Worm (Caenorhabditis elegans) whole organism, young adult: ENCODE results near the gene F21D5.3.

Source experiments
- C06A6.2 ChIP-seq: fragments of 200-800 bp; sonication (Bioruptor generic); conservative IDR thresholded peaks from 2 replicates; pipeline ENCODE4 v1.3.6; 2022; ENCODE audit warnings: missing genetic modification characterization, missing compliant biosample characterization
- C17E4.6 ChIP-seq: fragments of 200-800 bp; sonication (Bioruptor generic); IDR thresholded peaks from 2 replicates; pipeline ENCODE4 v1.3.6; 2022; ENCODE audit warnings: missing genetic modification reagents, missing genetic modification characterization, missing compliant biosample characterization
- F10E7.11 ChIP-seq: sonication (generic microtip); optimal IDR thresholded peaks from 2 replicates; lab custom pipeline; 2017; ENCODE audit warnings: mild to moderate bottlenecking, missing genetic modification characterization, moderate library complexity, missing compliant biosample characterization
- F22D6.2 ChIP-seq: sonication (generic microtip); optimal IDR thresholded peaks from 2 replicates; lab custom pipeline; 2016; ENCODE audit warnings: mild to moderate bottlenecking, missing genetic modification characterization, missing compliant biosample characterization
- F37B4.10 ChIP-seq: fragments of 200-800 bp; sonication (Bioruptor generic); IDR thresholded peaks from 2 replicates; pipeline ENCODE4 v1.3.6; 2022; ENCODE audit warnings: missing genetic modification characterization, missing compliant biosample characterization
- F49E8.2 ChIP-seq: sonication (generic microtip); optimal IDR thresholded peaks from 3 replicates; lab custom pipeline; 2017; ENCODE audit warnings: missing genetic modification characterization, mild to moderate bottlenecking, missing compliant biosample characterization, antibody characterized with exemption, moderate library complexity; ENCODE audit not compliant: insufficient read depth
- F57C9.4 ChIP-seq: sonication (generic microtip); optimal IDR thresholded peaks from 2 replicates; lab custom pipeline; 2017; ENCODE audit warnings: mild to moderate bottlenecking, missing genetic modification characterization, missing compliant biosample characterization
- T07F8.4 ChIP-seq: sonication (generic microtip); optimal IDR thresholded peaks from 2 replicates; lab custom pipeline; 2016; ENCODE audit warnings: mild to moderate bottlenecking, missing genetic modification characterization, moderate library complexity, missing compliant biosample characterization
- T26A5.8 ChIP-seq: sonication (generic microtip); optimal IDR thresholded peaks from 2 replicates; lab custom pipeline; 2016; ENCODE audit warnings: missing genetic modification characterization, missing compliant biosample characterization
- Y53G8AR.9 ChIP-seq: fragments of 200-800 bp; sonication (Bioruptor generic); conservative IDR thresholded peaks from 2 replicates; pipeline ENCODE4 v1.3.6; 2022; ENCODE audit warnings: missing genetic modification reagents, missing genetic modification characterization, missing compliant biosample characterization
- Y79H2A.3 ChIP-seq: fragments of 200-800 bp; sonication (Bioruptor generic); conservative IDR thresholded peaks from 2 replicates; pipeline ENCODE4 v1.3.6; 2022; ENCODE audit warnings: missing genetic modification reagents, missing genetic modification characterization, missing compliant biosample characterization
- Y95B8A.8 ChIP-seq: fragments of 200-800 bp; sonication (Bioruptor generic); IDR thresholded peaks from 2 replicates; pipeline ENCODE4 v1.3.6; 2022; ENCODE audit warnings: missing genetic modification reagents, missing genetic modification characterization, missing compliant biosample characterization
- ZK185.1 ChIP-seq: sonication (generic microtip); optimal IDR thresholded peaks from 2 replicates; lab custom pipeline; 2016; ENCODE audit warnings: mild to moderate bottlenecking, missing genetic modification characterization, missing compliant biosample characterization; ENCODE audit not compliant: poor library complexity, severe bottlenecking
- ama-1 ChIP-seq, 3 experiments: fragments of 150-350 bp in 1 of 3; sonication (generic microtip) in 2 of 3; optimal IDR thresholded peaks; 2 replicates each; lab custom pipeline; 2014 to 2018; ENCODE audit warnings: missing biosample characterization in 2 of 3, missing genetic modification characterization in 2 of 3, missing genetic modification reagents in 2 of 3
- aptf-3 ChIP-seq: fragments of 200-800 bp; sonication (Bioruptor generic); IDR thresholded peaks from 2 replicates; pipeline ENCODE4 v1.3.6; 2022; ENCODE audit warnings: missing genetic modification characterization, missing compliant biosample characterization
- atf-7 ChIP-seq: sonication (generic microtip); optimal IDR thresholded peaks from 2 replicates; lab custom pipeline; 2017; ENCODE audit warnings: mild to moderate bottlenecking, missing genetic modification characterization, missing compliant biosample characterization
- attf-5 ChIP-seq: fragments of 200-800 bp; sonication (Bioruptor generic); optimal IDR thresholded peaks from 2 replicates; lab custom pipeline; 2018; ENCODE audit warnings: mild to moderate bottlenecking, missing genetic modification characterization, missing compliant biosample characterization
- bed-2 ChIP-seq: fragments of 200-800 bp; sonication (Bioruptor generic); IDR thresholded peaks from 2 replicates; pipeline ENCODE4 v1.3.6; 2022; ENCODE audit warnings: missing genetic modification reagents, missing genetic modification characterization, missing compliant biosample characterization
- ceh-40 ChIP-seq: fragments of 200-800 bp; sonication (Bioruptor generic); IDR thresholded peaks from 2 replicates; pipeline ENCODE4 v1.3.6; 2022; ENCODE audit warnings: missing genetic modification characterization, missing compliant biosample characterization
- chd-7 ChIP-seq: sonication (generic microtip); optimal IDR thresholded peaks from 2 replicates; lab custom pipeline; 2016; ENCODE audit warnings: mild to moderate bottlenecking, missing genetic modification characterization, moderate library complexity, missing compliant biosample characterization
- dpl-1 ChIP-seq: fragments of 150-350 bp; optimal IDR thresholded peaks from 2 replicates; lab custom pipeline; 2014; ENCODE audit warnings: missing biosample characterization, missing genetic modification reagents, missing genetic modification characterization
- egl-18 ChIP-seq: fragments of 200-800 bp; sonication (Bioruptor generic); IDR thresholded peaks from 2 replicates; pipeline ENCODE4 v1.3.6; 2022; ENCODE audit warnings: missing genetic modification reagents, missing genetic modification characterization, missing compliant biosample characterization
- egl-44 ChIP-seq: fragments of 200-800 bp; sonication (Bioruptor generic); IDR thresholded peaks from 2 replicates; pipeline ENCODE4 v1.3.6; 2022; ENCODE audit warnings: missing genetic modification reagents, missing genetic modification characterization, missing compliant biosample characterization
- fkh-3 ChIP-seq: sonication (generic microtip); optimal IDR thresholded peaks from 2 replicates; lab custom pipeline; 2016; ENCODE audit warnings: mild to moderate bottlenecking, missing genetic modification characterization, missing compliant biosample characterization
- him-1 ChIP-seq: sonication (generic microtip); optimal IDR thresholded peaks from 2 replicates; lab custom pipeline; 2016; ENCODE audit warnings: missing genotype, missing genetic modification reagents, missing genetic modification characterization, missing compliant biosample characterization
- hlh-12 ChIP-seq: sonication (generic microtip); optimal IDR thresholded peaks from 2 replicates; lab custom pipeline; 2016; ENCODE audit warnings: missing genetic modification characterization, missing compliant biosample characterization
- hsf-1 ChIP-seq: fragments of 200-800 bp; sonication (Bioruptor generic); IDR thresholded peaks from 2 replicates; pipeline ENCODE4 v1.3.6; 2022; ENCODE audit warnings: missing genetic modification reagents, missing genetic modification characterization, missing compliant biosample characterization
- let-526 ChIP-seq: fragments of 200-800 bp; sonication (Bioruptor generic); IDR thresholded peaks from 2 replicates; pipeline ENCODE4 v1.3.6; 2022; ENCODE audit warnings: missing genetic modification reagents, missing genetic modification characterization, missing compliant biosample characterization
- lin-40 ChIP-seq: sonication (generic microtip); optimal IDR thresholded peaks from 2 replicates; lab custom pipeline; 2016; ENCODE audit warnings: missing genetic modification characterization, mild to moderate bottlenecking, missing compliant biosample characterization, missing genotype, missing genetic modification reagents
- lin-54 ChIP-seq: fragments of 200-800 bp; sonication (Bioruptor generic); optimal IDR thresholded peaks from 2 replicates; lab custom pipeline; 2018; ENCODE audit warnings: mild to moderate bottlenecking, missing genetic modification characterization, missing compliant biosample characterization
- lsy-27 ChIP-seq: sonication (generic microtip); optimal IDR thresholded peaks from 2 replicates; lab custom pipeline; 2017; ENCODE audit warnings: missing genetic modification characterization, mild to moderate bottlenecking, missing compliant biosample characterization, antibody characterized with exemption, missing genotype, borderline replicate concordance; ENCODE audit not compliant: insufficient read depth
- madf-3 ChIP-seq: fragments of 200-800 bp; sonication (Bioruptor generic); IDR thresholded peaks from 2 replicates; pipeline ENCODE4 v1.3.6; 2022; ENCODE audit warnings: missing genetic modification reagents, missing genetic modification characterization, missing compliant biosample characterization
- nhr-120 ChIP-seq: fragments of 200-800 bp; sonication (Bioruptor generic); IDR thresholded peaks from 2 replicates; pipeline ENCODE4 v1.3.6; 2022; ENCODE audit warnings: missing genetic modification characterization, missing compliant biosample characterization
- nhr-179 ChIP-seq: sonication (generic microtip); optimal IDR thresholded peaks from 2 replicates; lab custom pipeline; 2016; ENCODE audit warnings: mild to moderate bottlenecking, missing genetic modification characterization, missing compliant biosample characterization
- pbrm-1 ChIP-seq: fragments of 200-800 bp; sonication (Bioruptor generic); IDR thresholded peaks from 2 replicates; pipeline ENCODE4 v1.3.6; 2022; ENCODE audit warnings: missing genetic modification reagents, missing genetic modification characterization, missing compliant biosample characterization
- rcor-1 ChIP-seq: fragments of 200-800 bp; sonication (Bioruptor generic); IDR thresholded peaks from 2 replicates; pipeline ENCODE4 v1.3.6; 2022; ENCODE audit warnings: missing genetic modification reagents, missing genetic modification characterization, missing compliant biosample characterization
- rec-8 ChIP-seq, 2 experiments: sonication (generic microtip); optimal IDR thresholded peaks; 2 replicates each; lab custom pipeline; 2016; ENCODE audit warnings: mild to moderate bottlenecking in 2 of 2, missing genetic modification characterization in 2 of 2, missing genetic modification reagents in 2 of 2, missing genotype in 2 of 2, missing biosample characterization in 1 of 2, missing compliant biosample characterization in 1 of 2, moderate library complexity in 1 of 2
- repo-1 ChIP-seq: sonication (generic microtip); optimal IDR thresholded peaks from 2 replicates; lab custom pipeline; 2017; ENCODE audit warnings: mild to moderate bottlenecking, missing genetic modification characterization, missing compliant biosample characterization
- sdz-38 ChIP-seq: sonication (generic microtip); optimal IDR thresholded peaks from 2 replicates; lab custom pipeline; 2016; ENCODE audit warnings: missing genotype, missing genetic modification characterization, missing compliant biosample characterization
- snpc-3.4 ChIP-seq: sonication (generic microtip); optimal IDR thresholded peaks from 2 replicates; lab custom pipeline; 2017; ENCODE audit warnings: missing genetic modification characterization, mild to moderate bottlenecking, missing compliant biosample characterization, antibody characterized with exemption, moderate library complexity, missing genotype, missing genetic modification reagents
- sptf-2 ChIP-seq: fragments of 200-800 bp; sonication (Bioruptor generic); optimal IDR thresholded peaks from 2 replicates; lab custom pipeline; 2018; ENCODE audit warnings: mild to moderate bottlenecking, missing genetic modification characterization, missing compliant biosample characterization
- tbx-9 ChIP-seq: sonication (generic microtip); optimal IDR thresholded peaks from 2 replicates; lab custom pipeline; 2016; ENCODE audit warnings: borderline replicate concordance, missing genetic modification characterization, inconsistent platforms, missing compliant biosample characterization
- tlf-1 ChIP-seq: fragments of 200-800 bp; sonication (Bioruptor generic); optimal IDR thresholded peaks from 2 replicates; lab custom pipeline; 2018; ENCODE audit warnings: mild to moderate bottlenecking, missing genetic modification characterization, missing compliant biosample characterization
- unc-62 ChIP-seq: fragments of 150-350 bp; optimal IDR thresholded peaks from 2 replicates; lab custom pipeline; 2014; ENCODE audit warnings: missing biosample characterization, missing genetic modification reagents, missing genetic modification characterization
- zim-3 ChIP-seq: sonication (generic microtip); optimal IDR thresholded peaks from 2 replicates; lab custom pipeline; 2017; ENCODE audit warnings: mild to moderate bottlenecking, missing genetic modification characterization, moderate library complexity, missing compliant biosample characterization
- ztf-6 ChIP-seq: fragments of 200-800 bp; sonication (Bioruptor generic); IDR thresholded peaks from 2 replicates; pipeline ENCODE4 v1.3.6; 2022; ENCODE audit warnings: missing genetic modification reagents, missing genetic modification characterization, missing compliant biosample characterization

F21D5.3 gene

ce11 chrIV:8686966-8687365, 43.6 kb upstream of the F21D5.3 start:
- TF ChIP-seq Y95B8A.8 (0 out of 2 replicates have a peak, but pooled peaks have one; percentile 11), rcor-1 (GFP tag; lab: Robert Waterston, UW) (no peak)

- TF ChIP-seq aptf-3 (GFP tag; lab: Robert Waterston, UW) (no peak), attf-5 (GFP tag; lab: Kevin White, UChicago) (peak; percentile 79), T26A5.8 (tag; lab: Kevin White, UChicago) (no peak), ceh-40 (GFP tag; lab: Robert Waterston, UW) (no peak), F10E7.11 (tag; lab: Kevin White, UChicago) (no peak), ZK185.1 (tag; lab: Kevin White, UChicago) (peak; percentile 76), ama-1 (optimal IDR thresholded peaks at IDR 0.05; lab: Kevin White, UChicago) (no peak), ama-1 (GFP tag; optimal IDR thresholded peaks at IDR 0.05; lab: Kevin White, UChicago) (no peak), hlh-12 (tag; lab: Kevin White, UChicago) (no peak), him-1 (tag; lab: Kevin White, UChicago) (no peak), egl-44 (GFP tag; lab: Robert Waterston, UW) (no peak), ztf-6 (GFP tag; lab: Robert Waterston, UW) (no peak), F37B4.10 (GFP tag; lab: Robert Waterston, UW) (no peak), chd-7 (tag; lab: Kevin White, UChicago) (peak; percentile 11), egl-18 (GFP tag; lab: Robert Waterston, UW) (no peak), Y53G8AR.9 (GFP tag; lab: Robert Waterston, UW) (peak; percentile 89; the same call in 1 of the 2 replicates), C06A6.2 (GFP tag; lab: Robert Waterston, UW) (0 out of 2 replicates have a peak, but pooled peaks have one; percentile 34), bed-2 (GFP tag; lab: Robert Waterston, UW) (no peak), rec-8 (tag; optimal IDR thresholded peaks at IDR 0.05; lab: Kevin White, UChicago) (no peak), lsy-27 (tag; lab: Kevin White, UChicago) (no peak), sptf-2 (GFP tag; lab: Kevin White, UChicago) (no peak), Y95B8A.8 (no peak), fkh-3 (tag; lab: Kevin White, UChicago) (no peak), madf-3 (0 out of 2 replicates have a peak, but pooled peaks have one; percentile 31), zim-3 (no peak), hsf-1 (GFP tag; lab: Robert Waterston, UW) (peak; percentile 32; the same call in 1 of the 2 replicates), T07F8.4 (tag; lab: Kevin White, UChicago) (no peak), tbx-9 (tag; lab: Kevin White, UChicago) (no peak), Y79H2A.3 (GFP tag; lab: Robert Waterston, UW) (0 out of 2 replicates have a peak, but pooled peaks have one; percentile 44), pbrm-1 (GFP tag; lab: Robert Waterston, UW) (peak; percentile 43; the same call in 1 of the 2 replicates), snpc-3.4 (tag; lab: Kevin White, UChicago) (no peak), atf-7 (no peak), F57C9.4 (tag; lab: Kevin White, UChicago) (no peak), C17E4.6 (GFP tag; lab: Robert Waterston, UW) (no peak), tlf-1 (GFP tag; lab: Kevin White, UChicago) (peak; percentile 36), F22D6.2 (no peak), sdz-38 (tag; lab: Kevin White, UChicago) (no peak), lin-54 (peak; percentile 95), repo-1 (tag; lab: Kevin White, UChicago) (peak; percentile 25), let-526 (GFP tag; lab: Robert Waterston, UW) (no peak), nhr-120 (GFP tag; lab: Robert Waterston, UW) (no peak), lin-40 (peak; percentile 81), unc-62 (GFP tag; lab: Kevin White, UChicago) (no peak), nhr-179 (tag; lab: Kevin White, UChicago) (no peak), F49E8.2 (tag; lab: Kevin White, UChicago) (peak; percentile 10), dpl-1 (GFP tag; lab: Kevin White, UChicago) (peak; percentile 73)
Measured at ce11 chrIV:8687605-8688191, 42.9 kb upstream of the F21D5.3 start, which contains the start of gene snrp-3. TSS of gene snrp-3 (minus strand) at chrIV:8687810.
